Fruit fly (Drosophila melanogaster): Measurements from ENCODE around the gene CG42233.

CG42233 gene

DNA sequence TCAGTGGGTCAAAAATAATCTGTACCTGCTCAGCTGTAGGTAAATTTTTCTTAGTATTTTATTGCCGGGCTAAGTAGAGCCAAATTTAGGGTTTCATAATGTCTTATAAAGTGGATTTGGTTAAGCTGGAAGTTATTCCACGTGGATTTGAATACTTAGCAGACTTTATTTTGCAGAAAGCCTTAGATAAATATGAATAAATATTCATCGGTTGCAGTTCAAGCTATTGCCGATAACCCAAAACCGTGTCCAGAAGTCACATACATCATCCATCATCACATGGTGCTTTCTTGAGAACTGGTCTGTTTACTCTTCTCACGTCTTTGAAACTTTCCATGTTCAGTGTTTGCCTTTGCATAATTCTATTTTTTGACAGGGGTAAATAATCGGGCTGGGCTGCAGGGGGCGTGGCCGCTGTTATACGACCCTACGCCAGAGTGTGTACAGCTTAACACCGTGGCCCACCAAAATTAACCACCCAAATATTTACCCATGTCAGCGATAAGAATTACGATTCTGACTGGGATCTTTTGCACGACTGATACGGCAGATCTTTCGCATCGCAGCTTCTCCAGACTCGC is 46.4 kb downstream of the CG42233 start, which contains the start of gene CG2187:
CG2187 (minus strand) TSS at position 51 of the 581 bp plus-strand sequence.
- TF ChIP-seq ttk (optimal IDR thresholded peaks at IDR 0.05) (no peak), h (optimal IDR thresholded peaks at IDR 0.05) (no peak), Sin3A (optimal IDR thresholded peaks at IDR 0.05) (no peak), Myc (optimal IDR thresholded peaks at IDR 0.05) (no peak), psq (optimal IDR thresholded peaks at IDR 0.05) (no peak), insv (optimal IDR thresholded peaks at IDR 0.05) (no peak)

DNA sequence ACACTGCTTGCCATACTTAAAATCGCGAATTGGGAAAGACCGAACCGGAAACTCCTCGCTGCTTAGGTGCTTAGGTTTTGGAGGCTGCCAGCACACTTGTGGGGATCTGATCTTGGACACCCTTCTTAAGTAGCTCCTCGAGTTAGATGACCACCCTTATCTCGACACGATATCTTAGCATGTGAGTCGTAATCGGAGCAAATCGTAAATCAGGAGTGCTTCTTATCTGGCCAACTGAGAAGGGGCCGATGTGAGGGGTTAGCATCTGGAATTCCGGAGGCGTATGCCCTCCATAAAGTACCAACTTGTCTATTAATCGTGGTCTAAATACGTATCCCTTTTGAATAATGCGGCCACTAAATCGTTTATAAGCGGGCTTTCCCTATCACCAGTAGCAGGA is 50.5 kb downstream of the CG42233 start, which contains the start of gene salt:
salt (minus strand) TSS at position 101 of the 400 bp plus-strand sequence.
- TF ChIP-seq Sin3A (optimal IDR thresholded peaks at IDR 0.05) (no peak), psq (optimal IDR thresholded peaks at IDR 0.05) (no peak), Myc (optimal IDR thresholded peaks at IDR 0.05) (no peak), ttk (optimal IDR thresholded peaks at IDR 0.05) (no peak), h (optimal IDR thresholded peaks at IDR 0.05) (no peak), insv (optimal IDR thresholded peaks at IDR 0.05) (no peak)

Measured in Kc167 (cell line).